Fruit fly (Drosophila melanogaster): Measurements from ENCODE around the gene CG13282.

The CG13282 gene

dm6 chr2L:16826872-16827506, 7.3 kb downstream of the CG13282 start, which contains the start of gene AspRS-m:
AspRS-m (plus strand) TSS chr2L:16827078.
- TF ChIP-seq pan (optimal IDR thresholded peaks at IDR 0.05) (no peak), N (GFP tag; optimal IDR thresholded peaks at IDR 0.05) (peak; percentile 52), h (GFP tag; optimal IDR thresholded peaks at IDR 0.05) (peak; percentile 16), tai (GFP tag; optimal IDR thresholded peaks at IDR 0.05) (no peak)

DNA sequence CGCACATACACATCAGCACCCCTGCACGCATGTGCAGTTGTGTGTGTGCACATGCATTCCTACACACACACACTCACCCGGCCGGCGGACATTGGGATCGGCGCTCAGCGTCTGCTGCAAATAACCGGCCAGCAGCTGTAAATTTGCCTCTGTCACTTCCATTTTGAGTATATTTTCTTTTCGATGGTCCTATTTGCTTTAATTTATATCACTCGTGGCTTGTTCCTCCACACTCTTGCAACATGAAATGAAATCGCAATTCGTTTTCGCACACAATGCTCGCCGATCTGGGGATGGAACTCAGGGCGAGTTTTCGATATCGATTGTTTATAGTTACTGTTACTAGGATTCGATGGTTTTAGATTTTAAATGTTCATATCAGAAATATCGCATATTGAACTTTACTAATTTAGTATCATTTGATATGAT, 9.4 kb downstream of the CG13282 start, which contains the start of gene Cse1:
Cse1 (minus strand) TSS at position 303 of the 429 bp plus-strand sequence.
- TF ChIP-seq N (GFP tag; optimal IDR thresholded peaks at IDR 0.05): peak; percentile 72
- TF ChIP-seq CrebA (GFP tag; optimal IDR thresholded peaks at IDR 0.05; ENCODE audit: borderline replicate concordance): no peak
- no peak for TF ChIP-seq Hr78 (GFP tag; optimal IDR thresholded peaks at IDR 0.05)
- TF ChIP-seq woc (GFP tag; optimal IDR thresholded peaks at IDR 0.05): peak; percentile 24

dm6 chr2L:16820993-16821392, 13.3 kb downstream of the CG13282 start, which contains the start of gene CG13280:
CG13280 (minus strand) TSS chr2L:16821093.
- TF ChIP-seq Hnf4 (GFP tag; optimal IDR thresholded peaks at IDR 0.05): no peak
- no peak for TF ChIP-seq CG9705 (GFP tag; optimal IDR thresholded peaks at IDR 0.05)
- TF ChIP-seq h (GFP tag; optimal IDR thresholded peaks at IDR 0.05): no peak
- TF ChIP-seq Vsx2 (GFP tag; optimal IDR thresholded peaks at IDR 0.05; ENCODE audit: partially characterized antibody): no peak
- no peak for TF ChIP-seq Dif (GFP tag; optimal IDR thresholded peaks at IDR 0.05; ENCODE audit: partially characterized antibody)
- TF ChIP-seq jim (GFP tag; optimal IDR thresholded peaks at IDR 0.05): no peak
- no peak for TF ChIP-seq sage (GFP tag; optimal IDR thresholded peaks at IDR 0.05)
- TF ChIP-seq HLH106 (tag; optimal IDR thresholded peaks at IDR 0.05): no peak
- no peak for TF ChIP-seq Sp1 (GFP tag; optimal IDR thresholded peaks at IDR 0.05)
- TF ChIP-seq Dfd (GFP tag; optimal IDR thresholded peaks at IDR 0.05): no peak
- TF ChIP-seq psq (GFP tag; optimal IDR thresholded peaks at IDR 0.05): no peak
- no peak for TF ChIP-seq Hr83 (GFP tag; optimal IDR thresholded peaks at IDR 0.05; ENCODE audit: poor library complexity, severe bottlenecking)
- TF ChIP-seq dmrt93B (GFP tag; optimal IDR thresholded peaks at IDR 0.05): no peak
- no peak for TF ChIP-seq sv (GFP tag; optimal IDR thresholded peaks at IDR 0.05)
- TF ChIP-seq Rel (GFP tag; optimal IDR thresholded peaks at IDR 0.05): no peak
- no peak for TF ChIP-seq Rel (tag; optimal IDR thresholded peaks at IDR 0.05)
- TF ChIP-seq Abd-B (GFP tag; optimal IDR thresholded peaks at IDR 0.05): no peak
- no peak for TF ChIP-seq foxo (GFP tag; optimal IDR thresholded peaks at IDR 0.05)

dm6 chr2L:16819714-16820113, 14.6 kb downstream of the CG13282 start:
- TF ChIP-seq fru (GFP tag; optimal IDR thresholded peaks at IDR 0.05) (no peak), Sp1 (GFP tag; optimal IDR thresholded peaks at IDR 0.05) (peak; percentile 79), GATAd (GFP tag; optimal IDR thresholded peaks at IDR 0.05) (no peak), Myc (optimal IDR thresholded peaks at IDR 0.05) (no peak), tai (GFP tag; optimal IDR thresholded peaks at IDR 0.05) (no peak), CG32264 (GFP tag; optimal IDR thresholded peaks at IDR 0.05) (no peak), Hnf4 (GFP tag; optimal IDR thresholded peaks at IDR 0.05) (no peak), Mio (GFP tag; optimal IDR thresholded peaks at IDR 0.05) (no peak), Jra (GFP tag; optimal IDR thresholded peaks at IDR 0.05) (no peak), rgr (GFP tag; optimal IDR thresholded peaks at IDR 0.05) (peak; percentile 15), ey (GFP tag; optimal IDR thresholded peaks at IDR 0.05) (no peak), Dfd (GFP tag; optimal IDR thresholded peaks at IDR 0.05) (no peak), woc (GFP tag; optimal IDR thresholded peaks at IDR 0.05) (no peak), Hr78 (GFP tag; optimal IDR thresholded peaks at IDR 0.05) (no peak), OdsH (GFP tag; optimal IDR thresholded peaks at IDR 0.05) (no peak), Dif (GFP tag; optimal IDR thresholded peaks at IDR 0.05; ENCODE audit: partially characterized antibody) (no peak), Rel (GFP tag; optimal IDR thresholded peaks at IDR 0.05) (no peak), Rel (tag; optimal IDR thresholded peaks at IDR 0.05) (peak; percentile 37), psq (GFP tag; optimal IDR thresholded peaks at IDR 0.05) (no peak), Vsx2 (GFP tag; optimal IDR thresholded peaks at IDR 0.05; ENCODE audit: partially characterized antibody) (no peak), foxo (GFP tag; optimal IDR thresholded peaks at IDR 0.05) (no peak), CrebA (GFP tag; optimal IDR thresholded peaks at IDR 0.05; ENCODE audit: borderline replicate concordance) (no peak), usp (GFP tag; optimal IDR thresholded peaks at IDR 0.05) (no peak), sv (GFP tag; optimal IDR thresholded peaks at IDR 0.05) (no peak), jim (GFP tag; optimal IDR thresholded peaks at IDR 0.05) (no peak), Abd-B (GFP tag; optimal IDR thresholded peaks at IDR 0.05) (no peak), sage (GFP tag; optimal IDR thresholded peaks at IDR 0.05) (no peak), dsf (GFP tag; optimal IDR thresholded peaks at IDR 0.05; ENCODE audit: borderline replicate concordance) (no peak), CG9705 (GFP tag; optimal IDR thresholded peaks at IDR 0.05) (peak; percentile 8), HLH106 (tag; optimal IDR thresholded peaks at IDR 0.05) (peak; percentile 19), dl (GFP tag; optimal IDR thresholded peaks at IDR 0.05; ENCODE audit: insufficient read depth in 1 of 2, partially characterized antibody in 2 of 2) (no peak), brk (GFP tag; optimal IDR thresholded peaks at IDR 0.05) (no peak), br (GFP tag; optimal IDR thresholded peaks at IDR 0.05) (no peak), lola (GFP tag; optimal IDR thresholded peaks at IDR 0.05) (no peak), N (GFP tag; optimal IDR thresholded peaks at IDR 0.05) (no peak), pan (optimal IDR thresholded peaks at IDR 0.05) (no peak), h (GFP tag; optimal IDR thresholded peaks at IDR 0.05) (no peak), dmrt93B (GFP tag; optimal IDR thresholded peaks at IDR 0.05) (no peak), Hr83 (GFP tag; optimal IDR thresholded peaks at IDR 0.05; ENCODE audit: poor library complexity, severe bottlenecking) (no peak)

All from whole organism, wandering third instar larva.